Fruit fly (Drosophila melanogaster) whole organism, embryonic: ENCODE results near the gene CG7054.

ENCODE experiments used
- Awh ChIP-seq: fragments of 200-800 bp; sonication (Bioruptor generic); IDR thresholded peaks from 2 replicates; pipeline ENCODE4, ENCODE4 v1.3.6; 2022; ENCODE audit warnings: missing biosample characterization, missing genetic modification characterization
- B-H1 ChIP-seq: fragments of 200-800 bp; sonication (Bioruptor generic); IDR thresholded peaks from 3 replicates; pipeline ENCODE4 v1.3.6; 2022; ENCODE audit warnings: missing biosample characterization, missing genetic modification characterization
- BEAF-32 ChIP-seq: fragments of 200-800 bp; sonication (Bioruptor generic); optimal IDR thresholded peaks from 3 replicates; lab custom pipeline; 2017; ENCODE audit warnings: missing biosample characterization, missing genetic modification characterization, mild to moderate bottlenecking, moderate library complexity, missing genetic modification reagents
- CG11504 ChIP-seq: fragments of 200-800 bp; sonication (Bioruptor generic); optimal IDR thresholded peaks from 3 replicates; lab custom pipeline; 2019; ENCODE audit warnings: missing biosample characterization, mild to moderate bottlenecking, missing genetic modification characterization, moderate library complexity
- CG12155 ChIP-seq: fragments of 200-800 bp; sonication (Bioruptor generic); optimal IDR thresholded peaks from 3 replicates; lab custom pipeline; 2016; ENCODE audit warnings: missing biosample characterization, missing genetic modification characterization
- CG12744 ChIP-seq: fragments of 200-800 bp; sonication (Bioruptor generic); optimal IDR thresholded peaks from 2 replicates; lab custom pipeline; 2016; ENCODE audit warnings: missing biosample characterization, missing genetic modification characterization
- CG12769 ChIP-seq: fragments of 200-800 bp; sonication (Bioruptor generic); optimal IDR thresholded peaks from 2 replicates; lab custom pipeline; 2019; ENCODE audit warnings: missing biosample characterization, mild to moderate bottlenecking, missing genetic modification characterization, moderate library complexity
- CG13287 ChIP-seq: fragments of 200-800 bp; sonication (Bioruptor generic); IDR thresholded peaks from 2 replicates; pipeline ENCODE4 v1.3.6; 2022; ENCODE audit warnings: missing biosample characterization, missing genetic modification characterization; ENCODE audit not compliant: partially characterized antibody
- CG14050 ChIP-seq: fragments of 200-800 bp; sonication (Bioruptor generic); IDR thresholded peaks from 3 replicates; pipeline ENCODE4 v1.3.6; 2022; ENCODE audit warnings: missing biosample characterization, missing genetic modification characterization
- CG15269 ChIP-seq: fragments of 200-800 bp; sonication (Bioruptor generic); optimal IDR thresholded peaks from 2 replicates; lab custom pipeline; 2018; ENCODE audit warnings: missing biosample characterization, mild to moderate bottlenecking, missing genetic modification characterization, moderate library complexity
- CG15696 ChIP-seq: fragments of 200-800 bp; sonication (Bioruptor generic); optimal IDR thresholded peaks from 2 replicates; lab custom pipeline; 2019; ENCODE audit warnings: missing biosample characterization, mild to moderate bottlenecking, missing genetic modification characterization, moderate library complexity
- CG16779 ChIP-seq: fragments of 200-800 bp; sonication (Bioruptor generic); IDR thresholded peaks from 2 replicates; pipeline ENCODE4 v1.3.6; 2022; ENCODE audit warnings: missing biosample characterization, missing genetic modification characterization
- CG16813 ChIP-seq: fragments of 200-800 bp; sonication (Bioruptor generic); IDR thresholded peaks from 3 replicates; pipeline ENCODE4 v1.3.6; 2022; ENCODE audit warnings: missing biosample characterization, missing genetic modification characterization; ENCODE audit not compliant: partially characterized antibody
- CG2120 ChIP-seq: fragments of 200-800 bp; sonication (Bioruptor generic); optimal IDR thresholded peaks from 3 replicates; lab custom pipeline; 2016; ENCODE audit warnings: missing biosample characterization, missing genetic modification characterization
- CG3163 ChIP-seq: fragments of 200-800 bp; sonication (Bioruptor generic); optimal IDR thresholded peaks from 3 replicates; lab custom pipeline; 2016; ENCODE audit warnings: missing biosample characterization, missing genetic modification characterization
- CG33557 ChIP-seq: fragments of 200-800 bp; sonication (Bioruptor generic); optimal IDR thresholded peaks from 2 replicates; lab custom pipeline; 2019; ENCODE audit warnings: missing biosample characterization, mild to moderate bottlenecking, missing genetic modification characterization, moderate library complexity
- CG4360 ChIP-seq: fragments of 200-800 bp; sonication (Bioruptor generic); IDR thresholded peaks from 2 replicates; pipeline ENCODE4 v1.3.6; 2022; ENCODE audit warnings: missing biosample characterization, missing genetic modification characterization
- CG4424 ChIP-seq: fragments of 200-800 bp; sonication (Bioruptor generic); optimal IDR thresholded peaks from 3 replicates; lab custom pipeline; 2016; ENCODE audit warnings: missing biosample characterization, missing genetic modification characterization
- CG8765 ChIP-seq: fragments of 200-800 bp; sonication (Bioruptor generic); IDR thresholded peaks from 2 replicates; pipeline ENCODE4 v1.3.6; 2022; ENCODE audit warnings: missing biosample characterization, missing genetic modification characterization
- CG8924 ChIP-seq: fragments of 200-800 bp; optimal IDR thresholded peaks from 3 replicates; lab custom pipeline; 2019; ENCODE audit warnings: missing biosample characterization, mild to moderate bottlenecking, missing genetic modification characterization, moderate library complexity
- CG9437 ChIP-seq: fragments of 200-800 bp; sonication (Bioruptor generic); optimal IDR thresholded peaks from 2 replicates; lab custom pipeline; 2018; ENCODE audit warnings: missing biosample characterization, mild to moderate bottlenecking, missing genetic modification characterization
- CG9876 ChIP-seq: fragments of 200-800 bp; sonication (Bioruptor generic); optimal IDR thresholded peaks from 2 replicates; lab custom pipeline; 2016; ENCODE audit warnings: missing biosample characterization, missing genetic modification characterization
- Dfd ChIP-seq, 2 experiments: fragments of >200 bp; optimal IDR thresholded peaks; 2 replicates each; lab custom pipeline; 2017; ENCODE audit warnings: missing biosample characterization in 2 of 2, missing genetic modification characterization in 2 of 2
- Dll ChIP-seq: fragments of 200-800 bp; sonication (Bioruptor generic); IDR thresholded peaks from 4 replicates; pipeline ENCODE4 v1.3.6; 2022; ENCODE audit warnings: missing biosample characterization, missing genetic modification characterization; ENCODE audit not compliant: partially characterized antibody
- Dp ChIP-seq: fragments of 200-800 bp; sonication (Bioruptor generic); optimal IDR thresholded peaks from 2 replicates; lab custom pipeline; 2018; ENCODE audit warnings: missing biosample characterization, mild to moderate bottlenecking, missing genetic modification characterization, moderate library complexity
- E2f2 ChIP-seq: fragments of 200-800 bp; sonication (Bioruptor generic); IDR thresholded peaks from 2 replicates; pipeline ENCODE4 v1.3.6; 2022; ENCODE audit warnings: missing biosample characterization, missing genetic modification characterization
- Ets97D ChIP-seq: fragments of 200-800 bp; sonication (Bioruptor generic); optimal IDR thresholded peaks from 3 replicates; lab custom pipeline; 2016; ENCODE audit warnings: missing biosample characterization, missing genetic modification characterization
- HmgD ChIP-seq: fragments of 200-800 bp; sonication (Bioruptor generic); optimal IDR thresholded peaks from 3 replicates; lab custom pipeline; 2016; ENCODE audit warnings: missing biosample characterization, missing genetic modification characterization
- Myb ChIP-seq: fragments of 200-800 bp; sonication (Bioruptor generic); optimal IDR thresholded peaks from 2 replicates; lab custom pipeline; 2016; ENCODE audit warnings: missing biosample characterization, missing genetic modification characterization
- Pdp1 ChIP-seq, 2 experiments: fragments of 200-800 bp; sonication (Bioruptor generic); optimal IDR thresholded peaks; 3 replicates each; lab custom pipeline; 2016; ENCODE audit warnings: missing biosample characterization in 2 of 2, missing genetic modification characterization in 2 of 2, mild to moderate bottlenecking in 1 of 2, moderate library complexity in 1 of 2
- Scr ChIP-seq: fragments of 200-800 bp; sonication (Bioruptor generic); IDR thresholded peaks from 2 replicates; pipeline ENCODE4 v1.3.6; 2022; ENCODE audit warnings: missing biosample characterization, missing genetic modification characterization; ENCODE audit not compliant: partially characterized antibody
- Sry-δ ChIP-seq: fragments of 200-800 bp; sonication (Bioruptor generic); optimal IDR thresholded peaks from 2 replicates; lab custom pipeline; 2016; ENCODE audit warnings: missing biosample characterization, missing genetic modification characterization
- abd-A ChIP-seq: fragments of 200-800 bp; sonication (Bioruptor generic); optimal IDR thresholded peaks from 3 replicates; lab custom pipeline; 2019; ENCODE audit warnings: missing biosample characterization, mild to moderate bottlenecking, missing genetic modification characterization, moderate library complexity
- ato ChIP-seq: fragments of 200-800 bp; sonication (Bioruptor generic); IDR thresholded peaks from 2 replicates; pipeline ENCODE4 v1.3.6; 2022; ENCODE audit warnings: missing biosample characterization, missing genetic modification characterization; ENCODE audit not compliant: partially characterized antibody
- corto ChIP-seq: fragments of 200-800 bp; sonication (Bioruptor generic); optimal IDR thresholded peaks from 2 replicates; lab custom pipeline; 2016; ENCODE audit warnings: missing biosample characterization, mild to moderate bottlenecking, missing genetic modification characterization, moderate library complexity
- crol ChIP-seq: fragments of 200-800 bp; sonication (Bioruptor generic); IDR thresholded peaks from 2 replicates; pipeline ENCODE4 v1.3.6; 2022; ENCODE audit warnings: missing biosample characterization, missing genetic modification characterization
- da ChIP-seq: fragments of 200-800 bp; sonication (Bioruptor generic); optimal IDR thresholded peaks from 2 replicates; lab custom pipeline; 2016; ENCODE audit warnings: missing biosample characterization, missing genetic modification characterization
- gsb ChIP-seq: fragments of 200-800 bp; sonication (Bioruptor generic); IDR thresholded peaks from 2 replicates; pipeline ENCODE4 v1.3.6; 2022; ENCODE audit warnings: missing biosample characterization, missing genetic modification characterization
- hbn ChIP-seq: fragments of 200-800 bp; sonication (Bioruptor generic); IDR thresholded peaks from 2 replicates; pipeline ENCODE4 v1.3.6; 2022; ENCODE audit warnings: missing biosample characterization, missing genetic modification characterization; ENCODE audit not compliant: partially characterized antibody
- mirr ChIP-seq: fragments of 200-800 bp; sonication (Bioruptor generic); optimal IDR thresholded peaks from 3 replicates; lab custom pipeline; 2018; ENCODE audit warnings: missing biosample characterization, mild to moderate bottlenecking, missing genetic modification characterization
- nerfin-1 ChIP-seq: fragments of 200-800 bp; sonication (Bioruptor generic); optimal IDR thresholded peaks from 3 replicates; lab custom pipeline; 2019; ENCODE audit warnings: missing biosample characterization, mild to moderate bottlenecking, missing genetic modification characterization, moderate library complexity
- oc ChIP-seq: fragments of 200-800 bp; sonication (Bioruptor generic); optimal IDR thresholded peaks from 2 replicates; lab custom pipeline; 2018; ENCODE audit warnings: missing biosample characterization, mild to moderate bottlenecking, missing genetic modification characterization, moderate library complexity
- org-1 ChIP-seq: fragments of 200-800 bp; sonication (Bioruptor generic); optimal IDR thresholded peaks from 2 replicates; lab custom pipeline; 2017; ENCODE audit warnings: missing biosample characterization, missing genetic modification characterization
- otp ChIP-seq: fragments of 200-800 bp; sonication (Bioruptor generic); IDR thresholded peaks from 3 replicates; pipeline ENCODE4, ENCODE4 v1.3.6; 2022; ENCODE audit warnings: missing biosample characterization, missing genetic modification characterization
- repo ChIP-seq: fragments of 200-800 bp; sonication (Bioruptor generic); optimal IDR thresholded peaks from 2 replicates; lab custom pipeline; 2016; ENCODE audit warnings: missing biosample characterization, missing genetic modification characterization
- sens ChIP-seq: fragments of 200-800 bp; sonication (Bioruptor generic); peaks from one replicate; lab custom pipeline; 2016; ENCODE audit warnings: missing biosample characterization, missing genetic modification characterization
- sqz ChIP-seq: fragments of 200-800 bp; sonication (Bioruptor generic); optimal IDR thresholded peaks from 3 replicates; lab custom pipeline; 2018; ENCODE audit warnings: missing biosample characterization, mild to moderate bottlenecking, missing genetic modification characterization
- zfh1 ChIP-seq: fragments of 200-800 bp; sonication (Bioruptor generic); IDR thresholded peaks from 3 replicates; pipeline ENCODE4 v1.3.6; 2022; ENCODE audit warnings: missing biosample characterization, missing genetic modification characterization

Gene CG7054

DNA sequence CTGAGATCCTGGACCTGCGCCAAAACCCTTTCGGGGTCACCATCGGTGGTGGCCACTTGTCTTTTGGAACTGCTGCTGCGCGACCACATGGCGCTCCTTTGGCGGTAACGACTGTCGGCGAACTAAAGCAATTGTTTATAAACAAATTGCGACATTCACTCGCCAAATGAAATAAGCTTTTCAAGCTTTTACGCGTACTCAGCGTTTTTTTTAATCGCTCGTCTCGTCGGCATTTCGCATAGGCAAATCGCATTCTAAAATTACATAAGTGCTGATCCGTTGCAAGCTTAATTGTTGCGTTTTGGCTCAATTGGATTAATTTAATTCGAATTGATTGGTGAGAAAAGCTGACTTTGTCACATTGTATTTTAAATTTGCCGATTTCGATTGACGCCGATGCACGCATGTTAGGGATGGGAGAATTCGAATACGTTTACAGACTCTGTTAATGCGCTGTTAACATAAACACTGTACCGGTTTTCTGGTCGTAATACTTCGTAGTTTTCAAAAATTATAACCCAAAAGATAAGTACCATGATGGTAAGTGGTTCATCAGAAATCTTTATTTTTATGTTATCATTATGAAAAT is 40.1 kb upstream of the CG7054 start, which contains the start of gene pinta:
Gene pinta, minus strand, starts transcription at position 328 of the 589 bp plus-strand sequence.
- TF ChIP-seq crol (GFP tag; lab: Robert Waterston, UW): no peak
- peak; percentile 59 for TF ChIP-seq Sry-δ (GFP tag; lab: Kevin White, UChicago)
- TF ChIP-seq CG12155 (GFP tag; lab: Kevin White, UChicago): peak; percentile 91
- peak; percentile 91 for TF ChIP-seq CG9437 (GFP tag; lab: Kevin White, UChicago)
- no peak for TF ChIP-seq CG14050
- TF ChIP-seq hbn (GFP tag; lab: Robert Waterston, UW): 0 out of 2 replicates have a peak, but pooled peaks have one; percentile 13
- TF ChIP-seq Dll (GFP tag; lab: Robert Waterston, UW): 0 out of 4 replicates have a peak, but pooled peaks have one; percentile 29
- peak; percentile 37 for TF ChIP-seq BEAF-32 (GFP tag; lab: Kevin White, UChicago)
- TF ChIP-seq CG8765 (GFP tag; lab: Robert Waterston, UW): no peak
- peak; percentile 39 for TF ChIP-seq CG8924 (tag; lab: Kevin White, UChicago)
- TF ChIP-seq Pdp1 (GFP tag; optimal IDR thresholded peaks at IDR 0.05; lab: Kevin White, UChicago): peak in 1 of 2 experiments; percentile 91
- no peak for TF ChIP-seq CG2120 (GFP tag; lab: Kevin White, UChicago)
- no peak for TF ChIP-seq CG16779
- no peak for TF ChIP-seq CG3163 (GFP tag; lab: Kevin White, UChicago)
- peak; percentile 20 for TF ChIP-seq E2f2 (GFP tag; lab: Robert Waterston, UW)
- TF ChIP-seq CG13287 (GFP tag; lab: Robert Waterston, UW): peak; percentile 54
- TF ChIP-seq Myb (GFP tag; lab: Kevin White, UChicago): peak; percentile 44
- peak; percentile 27; the same call in 1 of the 2 replicates for TF ChIP-seq CG4360 (GFP tag; lab: Robert Waterston, UW)
- peak; percentile 31; the same call in 1 of the 2 replicates for TF ChIP-seq Scr (GFP tag; lab: Robert Waterston, UW)
- TF ChIP-seq Dp (GFP tag; lab: Kevin White, UChicago): peak; percentile 21
- no peak for TF ChIP-seq Dfd (GFP tag; optimal IDR thresholded peaks at IDR 0.05; lab: Kevin White, UChicago)
- TF ChIP-seq HmgD (GFP tag; lab: Kevin White, UChicago): no peak
- peak; percentile 93 for TF ChIP-seq CG11504
- TF ChIP-seq nerfin-1 (tag; lab: Kevin White, UChicago): no peak
- TF ChIP-seq CG16813 (GFP tag; lab: Robert Waterston, UW): 0 out of 3 replicates have a peak, but pooled peaks have one; percentile 22
- TF ChIP-seq otp (GFP tag; lab: Robert Waterston, UW): 0 out of 3 replicates have a peak, but pooled peaks have one; percentile 2

DNA sequence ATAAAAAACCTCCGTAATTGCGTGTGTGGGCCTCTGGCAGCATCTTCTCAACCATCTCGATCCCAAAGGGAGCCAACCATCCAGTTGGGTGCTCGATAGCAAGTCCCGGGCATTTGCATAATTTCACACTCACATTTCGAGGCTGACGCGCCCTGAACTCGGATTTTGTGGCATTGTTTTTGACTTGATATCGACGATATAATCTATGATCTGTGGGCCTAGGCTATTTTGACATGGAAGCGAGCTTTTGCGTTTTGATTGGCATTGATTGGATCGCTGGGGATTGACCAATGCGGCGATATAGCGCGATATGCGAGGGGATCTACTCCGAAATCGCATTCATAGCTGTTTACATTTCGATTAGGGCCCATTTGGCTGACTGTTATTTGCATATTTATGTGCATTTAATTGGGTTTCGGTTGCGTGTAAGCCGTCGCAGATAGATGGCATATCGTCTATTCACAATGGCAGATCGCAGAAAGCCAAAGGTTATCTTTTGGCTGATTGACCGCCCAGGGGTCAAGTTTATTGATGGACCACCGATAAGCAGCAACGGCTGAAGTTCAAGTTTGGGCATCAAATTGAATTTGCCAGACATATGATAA is 32.5 kb upstream of the CG7054 start:
- TF ChIP-seq B-H1: no peak
- TF ChIP-seq repo (GFP tag; lab: Kevin White, UChicago): no peak
- TF ChIP-seq CG15696 (tag; lab: Kevin White, UChicago): no peak
- no peak for TF ChIP-seq sens (GFP tag; lab: Kevin White, UChicago)
- no peak for TF ChIP-seq da (GFP tag; lab: Kevin White, UChicago)
- peak; percentile 88 for TF ChIP-seq CG12769 (tag; lab: Kevin White, UChicago)
- no peak for TF ChIP-seq corto
- no peak for TF ChIP-seq ato
- TF ChIP-seq sqz (GFP tag; lab: Kevin White, UChicago): no peak
- no peak for TF ChIP-seq zfh1 (GFP tag; lab: Robert Waterston, UW)
- TF ChIP-seq CG12744 (GFP tag; lab: Kevin White, UChicago): no peak
- no peak for TF ChIP-seq CG33557
- TF ChIP-seq abd-A: peak; percentile 96
- TF ChIP-seq CG9876 (GFP tag; lab: Kevin White, UChicago): no peak
- TF ChIP-seq oc (tag; lab: Kevin White, UChicago): peak; percentile 79
- no peak for TF ChIP-seq org-1 (GFP tag; lab: Kevin White, UChicago)
- no peak for TF ChIP-seq gsb (GFP tag; lab: Robert Waterston, UW)
- no peak for TF ChIP-seq Ets97D (GFP tag; lab: Kevin White, UChicago)
- TF ChIP-seq CG4424 (GFP tag; lab: Kevin White, UChicago): no peak
- TF ChIP-seq Awh (GFP tag; lab: Robert Waterston, UW): peak; percentile 70
- TF ChIP-seq CG15269: peak; percentile 77
- no peak for TF ChIP-seq mirr (GFP tag; lab: Kevin White, UChicago)
